Fruit fly (Drosophila melanogaster): ENCODE data around the gene Arfrp1.

Arfrp1 gene

DNA sequence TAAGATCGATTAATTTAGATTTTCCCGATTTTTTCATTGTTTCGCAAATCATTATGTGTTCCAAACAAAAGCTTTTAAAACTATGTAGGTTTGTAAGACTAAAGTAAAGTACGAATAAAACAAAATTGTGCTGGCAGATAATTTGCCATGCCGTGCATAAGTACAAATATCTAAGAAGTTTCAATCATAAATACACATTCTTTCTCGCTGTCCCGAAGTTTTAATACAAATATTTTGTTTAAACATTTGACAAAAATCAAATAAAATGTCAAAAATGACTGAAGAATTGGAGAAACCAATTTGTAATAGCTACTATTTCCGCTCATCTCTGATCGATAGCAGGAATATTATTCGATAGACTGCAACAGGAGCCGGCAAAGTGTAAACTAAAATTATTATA lies 24.3 kb upstream of the Arfrp1 start, which contains the start of gene APC4 (continued):
- TF ChIP-seq hkb (optimal IDR thresholded peaks at IDR 0.05) (no peak), hkb (GFP tag; IDR thresholded peaks at IDR 0.05) (no peak), CG2202 (tag; optimal IDR thresholded peaks at IDR 0.05) (no peak), Camta (GFP tag; optimal IDR thresholded peaks at IDR 0.05) (peak; percentile 30), ci (GFP tag; IDR thresholded peaks at IDR 0.05) (no peak), Xbp1 (GFP tag; optimal IDR thresholded peaks at IDR 0.05) (peak; percentile 30)

DNA sequence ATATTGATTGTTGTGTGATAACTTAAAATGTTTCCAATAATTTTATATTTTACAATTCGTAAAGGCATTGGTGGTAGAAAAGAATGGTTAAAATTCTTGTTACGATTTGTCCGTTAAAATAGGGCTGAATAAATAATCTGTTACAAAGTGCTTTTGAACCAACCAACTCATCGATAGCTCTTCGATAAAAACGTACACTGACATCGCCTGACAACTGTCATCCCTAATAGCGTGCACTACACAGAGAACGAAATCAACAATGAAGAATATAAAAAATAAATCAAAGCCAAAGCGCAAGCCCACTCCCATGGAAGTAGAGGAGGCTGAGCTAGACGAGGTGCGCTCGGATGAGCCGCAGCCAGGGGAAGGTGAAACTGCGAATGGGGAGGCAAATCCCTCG lies 21.1 kb upstream of the Arfrp1 start, which contains the start of gene CG32708:
CG32708 (plus strand) TSS at position 207 of the 400 bp plus-strand sequence.
- TF ChIP-seq CG3838 (GFP tag; optimal IDR thresholded peaks at IDR 0.05) (no peak), CG6791 (GFP tag; IDR thresholded peaks at IDR 0.05; ENCODE audit: partially characterized antibody) (peak; percentile 65; the same call in 2 of the 3 replicates), hb (GFP tag; IDR thresholded peaks at IDR 0.05; ENCODE audit: partially characterized antibody) (peak; percentile 58; the same call in 2 of the 3 replicates), sob (GFP tag; IDR thresholded peaks at IDR 0.05) (no peak), Bteb2 (GFP tag; optimal IDR thresholded peaks at IDR 0.05) (no peak), row (GFP tag; IDR thresholded peaks at IDR 0.05) (peak; percentile 47; the same call in 2 of the 3 replicates), zen (tag; optimal IDR thresholded peaks at IDR 0.05) (no peak), Myb (GFP tag; optimal IDR thresholded peaks at IDR 0.05) (peak; percentile 94), CG13287 (GFP tag; IDR thresholded peaks at IDR 0.05; ENCODE audit: partially characterized antibody) (peak; percentile 83), stwl (tag; optimal IDR thresholded peaks at IDR 0.05) (peak; percentile 57), CG16813 (GFP tag; IDR thresholded peaks at IDR 0.05; ENCODE audit: partially characterized antibody) (peak; percentile 68), Sry-β (GFP tag; optimal IDR thresholded peaks at IDR 0.05) (no peak), CG1602 (GFP tag; optimal IDR thresholded peaks at IDR 0.05) (no peak), tna (GFP tag; IDR thresholded peaks at IDR 0.05; ENCODE audit: partially characterized antibody) (0 out of 2 replicates have a peak, but pooled peaks have one; percentile 48), Ptx1 (GFP tag; IDR thresholded peaks at IDR 0.05) (no peak), NC2β (GFP tag; optimal IDR thresholded peaks at IDR 0.05) (no peak), CG14860 (GFP tag; IDR thresholded peaks at IDR 0.05; ENCODE audit: partially characterized antibody) (peak; percentile 48; the same call in 2 of the 3 replicates), HLH4C (GFP tag; IDR thresholded peaks at IDR 0.05; ENCODE audit: partially characterized antibody) (peak; percentile 72), wdn (GFP tag; IDR thresholded peaks at IDR 0.05) (no peak), Meics (GFP tag; optimal IDR thresholded peaks at IDR 0.05) (no peak), gcm (GFP tag; optimal IDR thresholded peaks at IDR 0.05) (no peak), chinmo (GFP tag; IDR thresholded peaks at IDR 0.05; ENCODE audit: partially characterized antibody) (0 out of 4 replicates have a peak, but pooled peaks have one; percentile 77), cad (GFP tag; optimal IDR thresholded peaks at IDR 0.05) (no peak), pros (GFP tag; optimal IDR thresholded peaks at IDR 0.05) (no peak), ab (GFP tag; optimal IDR thresholded peaks at IDR 0.05) (no peak), CG42726 (GFP tag; IDR thresholded peaks at IDR 0.05; ENCODE audit: partially characterized antibody) (peak; percentile 20; the same call in 1 of the 2 replicates), gsb-n (tag; optimal IDR thresholded peaks at IDR 0.05) (no peak), Six4 (GFP tag; optimal IDR thresholded peaks at IDR 0.05) (no peak), eve (GFP tag; optimal IDR thresholded peaks at IDR 0.05) (no peak), Ada2b (GFP tag; IDR thresholded peaks at IDR 0.05) (no peak), kni (GFP tag; optimal IDR thresholded peaks at IDR 0.05) (no peak), ash1 (GFP tag; optimal IDR thresholded peaks at IDR 0.05) (no peak), gro (GFP tag; optimal IDR thresholded peaks at IDR 0.05) (peak; percentile 16), cas (GFP tag; IDR thresholded peaks at IDR 0.05) (no peak), vvl (GFP tag; IDR thresholded peaks at IDR 0.05) (no peak), CG34224 (GFP tag; IDR thresholded peaks at IDR 0.05; ENCODE audit: partially characterized antibody) (peak; percentile 74), CG1233 (GFP tag; optimal IDR thresholded peaks at IDR 0.05) (no peak), kay (GFP tag; optimal IDR thresholded peaks at IDR 0.05) (no peak), HLH54F (GFP tag; optimal IDR thresholded peaks at IDR 0.05) (peak; percentile 4), Dp (GFP tag; optimal IDR thresholded peaks at IDR 0.05) (peak; percentile 39), ac (GFP tag; optimal IDR thresholded peaks at IDR 0.05) (no peak), E2f1 (GFP tag; IDR thresholded peaks at IDR 0.05) (no peak), Hr78 (GFP tag; optimal IDR thresholded peaks at IDR 0.05) (no peak)

Data from whole organism, embryonic.